Worm (Caenorhabditis elegans) whole organism, young adult: ENCODE data around the gene W08E12.4.

ENCODE experiments used
- B0261.1 ChIP-seq: sonication (generic microtip); optimal IDR thresholded peaks from 2 replicates; lab custom pipeline; 2016; ENCODE audit warnings: mild to moderate bottlenecking, missing genetic modification characterization, moderate library complexity, missing compliant biosample characterization
- B0336.3 ChIP-seq: fragments of 200-800 bp; sonication (Bioruptor generic); IDR thresholded peaks from 2 replicates; pipeline ENCODE4 v1.3.6; 2022; ENCODE audit warnings: missing genetic modification characterization, missing compliant biosample characterization
- F33H1.4 ChIP-seq: fragments of 200-800 bp; sonication (Bioruptor generic); IDR thresholded peaks from 2 replicates; pipeline ENCODE4 v1.3.6; 2022; ENCODE audit warnings: missing genetic modification reagents, missing genetic modification characterization, missing compliant biosample characterization
- F52B5.7 ChIP-seq: sonication (generic microtip); optimal IDR thresholded peaks from 2 replicates; lab custom pipeline; 2016; ENCODE audit warnings: mild to moderate bottlenecking, missing genetic modification characterization, missing compliant biosample characterization
- F55B11.4 ChIP-seq: sonication (generic microtip); optimal IDR thresholded peaks from 2 replicates; lab custom pipeline; 2016; ENCODE audit warnings: missing compliant biosample characterization, missing genetic modification characterization, borderline replicate concordance; ENCODE audit not compliant: insufficient read depth
- F57C9.4 ChIP-seq: sonication (generic microtip); optimal IDR thresholded peaks from 2 replicates; lab custom pipeline; 2017; ENCODE audit warnings: mild to moderate bottlenecking, missing genetic modification characterization, missing compliant biosample characterization
- K12H6.12 ChIP-seq: fragments of 200-800 bp; sonication (Bioruptor generic); optimal IDR thresholded peaks from 2 replicates; lab custom pipeline; 2018; ENCODE audit warnings: mild to moderate bottlenecking, missing genetic modification characterization, missing compliant biosample characterization
- T26A5.8 ChIP-seq: sonication (generic microtip); optimal IDR thresholded peaks from 2 replicates; lab custom pipeline; 2016; ENCODE audit warnings: missing genetic modification characterization, missing compliant biosample characterization
- Y56A3A.18 ChIP-seq: fragments of 200-800 bp; sonication (Bioruptor generic); IDR thresholded peaks from 2 replicates; pipeline ENCODE4 v1.3.6; 2022; ENCODE audit warnings: missing genetic modification reagents, missing genetic modification characterization, missing compliant biosample characterization
- ZK185.1 ChIP-seq: sonication (generic microtip); optimal IDR thresholded peaks from 2 replicates; lab custom pipeline; 2016; ENCODE audit warnings: mild to moderate bottlenecking, missing genetic modification characterization, missing compliant biosample characterization; ENCODE audit not compliant: poor library complexity, severe bottlenecking
- akir-1 ChIP-seq: fragments of 200-800 bp; sonication (Bioruptor generic); optimal IDR thresholded peaks from 2 replicates; lab custom pipeline; 2018; ENCODE audit warnings: mild to moderate bottlenecking, missing genetic modification characterization, moderate library complexity, missing compliant biosample characterization
- bed-1 ChIP-seq: fragments of 200-800 bp; sonication (Bioruptor generic); IDR thresholded peaks from 2 replicates; pipeline ENCODE4 v1.3.6; 2022; ENCODE audit warnings: missing genetic modification reagents, missing genetic modification characterization, missing compliant biosample characterization
- ceh-40 ChIP-seq: fragments of 200-800 bp; sonication (Bioruptor generic); IDR thresholded peaks from 2 replicates; pipeline ENCODE4 v1.3.6; 2022; ENCODE audit warnings: missing genetic modification characterization, missing compliant biosample characterization
- ceh-58 ChIP-seq: fragments of 200-800 bp; sonication (Bioruptor generic); IDR thresholded peaks from 2 replicates; pipeline ENCODE4 v1.3.6; 2022; ENCODE audit warnings: missing genetic modification characterization, missing compliant biosample characterization
- dpl-1 ChIP-seq: fragments of 150-350 bp; optimal IDR thresholded peaks from 2 replicates; lab custom pipeline; 2014; ENCODE audit warnings: missing biosample characterization, missing genetic modification reagents, missing genetic modification characterization
- egl-18 ChIP-seq: fragments of 200-800 bp; sonication (Bioruptor generic); IDR thresholded peaks from 2 replicates; pipeline ENCODE4 v1.3.6; 2022; ENCODE audit warnings: missing genetic modification reagents, missing genetic modification characterization, missing compliant biosample characterization
- egrh-3 ChIP-seq: fragments of 200-800 bp; sonication (Bioruptor generic); IDR thresholded peaks from 2 replicates; pipeline ENCODE4 v1.3.6; 2022; ENCODE audit warnings: missing genetic modification reagents, missing genetic modification characterization, missing compliant biosample characterization
- ekl-4 ChIP-seq: fragments of 200-800 bp; sonication (Bioruptor generic); IDR thresholded peaks from 2 replicates; pipeline ENCODE4 v1.3.6; 2022; ENCODE audit warnings: missing genetic modification reagents, missing genetic modification characterization, missing compliant biosample characterization
- hmg-20 ChIP-seq: fragments of 200-800 bp; sonication (Bioruptor generic); IDR thresholded peaks from 2 replicates; pipeline ENCODE4 v1.3.6; 2022; ENCODE audit warnings: missing genetic modification reagents, missing genetic modification characterization, missing compliant biosample characterization
- hsf-1 ChIP-seq: fragments of 200-800 bp; sonication (Bioruptor generic); IDR thresholded peaks from 2 replicates; pipeline ENCODE4 v1.3.6; 2022; ENCODE audit warnings: missing genetic modification reagents, missing genetic modification characterization, missing compliant biosample characterization
- lin-26 ChIP-seq: fragments of 200-800 bp; sonication (Bioruptor generic); IDR thresholded peaks from 2 replicates; pipeline ENCODE4 v1.3.6; 2022; ENCODE audit warnings: missing genetic modification reagents, missing genetic modification characterization, missing compliant biosample characterization
- lin-54 ChIP-seq: fragments of 200-800 bp; sonication (Bioruptor generic); optimal IDR thresholded peaks from 2 replicates; lab custom pipeline; 2018; ENCODE audit warnings: mild to moderate bottlenecking, missing genetic modification characterization, missing compliant biosample characterization
- lsl-1 ChIP-seq: fragments of 200-800 bp; sonication (Bioruptor generic); optimal IDR thresholded peaks from 2 replicates; lab custom pipeline; 2018; ENCODE audit warnings: mild to moderate bottlenecking, missing genetic modification characterization, moderate library complexity, missing compliant biosample characterization
- madf-6 ChIP-seq: fragments of 200-800 bp; sonication (Bioruptor generic); IDR thresholded peaks from 2 replicates; pipeline ENCODE4 v1.3.6; 2022; ENCODE audit warnings: missing genetic modification reagents, missing genetic modification characterization, missing compliant biosample characterization
- madf-8 ChIP-seq: fragments of 200-800 bp; sonication (Bioruptor generic); conservative IDR thresholded peaks from 2 replicates; pipeline ENCODE4 v1.3.6; 2022; ENCODE audit warnings: missing genetic modification reagents, missing genetic modification characterization, missing compliant biosample characterization
- nfyb-1 ChIP-seq: fragments of 200-800 bp; sonication (Bioruptor generic); IDR thresholded peaks from 2 replicates; pipeline ENCODE4 v1.3.6; 2022; ENCODE audit warnings: missing genetic modification reagents, missing genetic modification characterization, missing compliant biosample characterization
- nhr-90 ChIP-seq: sonication (generic microtip); optimal IDR thresholded peaks from 2 replicates; lab custom pipeline; 2016; ENCODE audit warnings: missing genotype, mild to moderate bottlenecking, missing genetic modification characterization, missing compliant biosample characterization
- repo-1 ChIP-seq: sonication (generic microtip); optimal IDR thresholded peaks from 2 replicates; lab custom pipeline; 2017; ENCODE audit warnings: mild to moderate bottlenecking, missing genetic modification characterization, missing compliant biosample characterization
- rpc-1 ChIP-seq, 2 experiments: fragments of 150-350 bp in 1 of 2; sonication (generic microtip) in 1 of 2; optimal IDR thresholded peaks; 2 replicates each; lab custom pipeline; 2014 to 2018; ENCODE audit warnings: missing biosample characterization in 1 of 2, missing genetic modification characterization in 1 of 2, missing genetic modification reagents in 1 of 2, missing genotype in 1 of 2
- snpc-4 ChIP-seq, 5 experiments: fragments of 150-350 bp in 1 of 5; sonication (generic microtip) in 4 of 5; optimal IDR thresholded peaks; 2 replicates each; lab custom pipeline; 2014 to 2018; ENCODE audit warnings: missing genetic modification characterization in 5 of 5, missing biosample characterization in 3 of 5, antibody characterized with exemption in 2 of 5, mild to moderate bottlenecking in 2 of 5, missing compliant biosample characterization in 2 of 5, missing genotype in 2 of 5, moderate library complexity in 2 of 5, missing genetic modification reagents in 1 of 5
- somi-1 ChIP-seq: fragments of 200-800 bp; sonication (Bioruptor generic); optimal IDR thresholded peaks from 2 replicates; lab custom pipeline; 2018; ENCODE audit warnings: mild to moderate bottlenecking, missing genetic modification characterization, missing compliant biosample characterization
- sptf-2 ChIP-seq: fragments of 200-800 bp; sonication (Bioruptor generic); optimal IDR thresholded peaks from 2 replicates; lab custom pipeline; 2018; ENCODE audit warnings: mild to moderate bottlenecking, missing genetic modification characterization, missing compliant biosample characterization
- unc-130 ChIP-seq: sonication (generic microtip); optimal IDR thresholded peaks from 2 replicates; lab custom pipeline; 2016; ENCODE audit warnings: missing genetic modification reagents, missing genetic modification characterization, missing compliant biosample characterization
- unc-62 ChIP-seq: fragments of 150-350 bp; optimal IDR thresholded peaks from 2 replicates; lab custom pipeline; 2014; ENCODE audit warnings: missing biosample characterization, missing genetic modification reagents, missing genetic modification characterization
- xnd-1 ChIP-seq: sonication (generic microtip); optimal IDR thresholded peaks from 2 replicates; lab custom pipeline; 2016; ENCODE audit warnings: missing genotype, missing genetic modification reagents, missing genetic modification characterization, missing compliant biosample characterization
- zfh-2 ChIP-seq: fragments of 200-800 bp; sonication (Bioruptor generic); conservative IDR thresholded peaks from 2 replicates; pipeline ENCODE4 v1.3.6; 2022; ENCODE audit warnings: missing genetic modification reagents, missing genetic modification characterization, missing compliant biosample characterization
- ztf-18 ChIP-seq: sonication (generic microtip); optimal IDR thresholded peaks from 2 replicates; lab custom pipeline; 2016; ENCODE audit warnings: missing genotype, mild to moderate bottlenecking, missing genetic modification characterization, missing compliant biosample characterization
- ztf-3 ChIP-seq: fragments of 200-800 bp; sonication (Bioruptor generic); optimal IDR thresholded peaks from 2 replicates; lab custom pipeline; 2018; ENCODE audit warnings: mild to moderate bottlenecking, missing genetic modification characterization, missing compliant biosample characterization
- ztf-6 ChIP-seq: fragments of 200-800 bp; sonication (Bioruptor generic); IDR thresholded peaks from 2 replicates; pipeline ENCODE4 v1.3.6; 2022; ENCODE audit warnings: missing genetic modification reagents, missing genetic modification characterization, missing compliant biosample characterization

W08E12.4 gene

ce11 chrIV:3289237-3289636 is 12.9 kb upstream of the W08E12.4 start, which contains the start of gene gcy-23 (continued):
- TF ChIP-seq rpc-1 (optimal IDR thresholded peaks at IDR 0.05; lab: Kevin White, UChicago): no peak
- no peak for TF ChIP-seq rpc-1 (tag; optimal IDR thresholded peaks at IDR 0.05; lab: Kevin White, UChicago)

ce11 chrIV:3291977-3292561 is 10.1 kb upstream of the W08E12.4 start, which contains the start of gene W08E12.8:
Gene W08E12.8 (plus strand): TSS chrIV:3292371.
- no peak for TF ChIP-seq ZK185.1 (tag; lab: Kevin White, UChicago)
- no peak for TF ChIP-seq unc-130 (GFP tag; lab: Kevin White, UChicago)
- TF ChIP-seq hsf-1 (GFP tag; lab: Robert Waterston, UW): no peak
- TF ChIP-seq zfh-2 (GFP tag; lab: Robert Waterston, UW): peak; percentile 72; the same call in 1 of the 2 replicates
- no peak for TF ChIP-seq K12H6.12 (tag; lab: Kevin White, UChicago)
- TF ChIP-seq ceh-58 (GFP tag; lab: Robert Waterston, UW): no peak
- peak; percentile 78; the same call in 1 of the 2 replicates for TF ChIP-seq egrh-3

- TF ChIP-seq zfh-2 (GFP tag; lab: Robert Waterston, UW) (peak; percentile 61; the same call in 1 of the 2 replicates), lsl-1 (GFP tag; lab: Kevin White, UChicago) (peak; percentile 86), madf-6 (GFP tag; lab: Robert Waterston, UW) (peak; percentile 50; the same call in 1 of the 2 replicates), xnd-1 (tag; lab: Kevin White, UChicago) (peak; percentile 8), sptf-2 (GFP tag; lab: Kevin White, UChicago) (no peak), B0336.3 (no peak), lin-26 (GFP tag; lab: Robert Waterston, UW) (0 out of 2 replicates have a peak, but pooled peaks have one; percentile 56), F33H1.4 (peak; percentile 61), ekl-4 (GFP tag; lab: Robert Waterston, UW) (peak; percentile 40; the same call in 1 of the 2 replicates)
These were observed 8.2 kb upstream of the W08E12.4 start for ce11 chrIV:3293800-3294493.

DNA sequence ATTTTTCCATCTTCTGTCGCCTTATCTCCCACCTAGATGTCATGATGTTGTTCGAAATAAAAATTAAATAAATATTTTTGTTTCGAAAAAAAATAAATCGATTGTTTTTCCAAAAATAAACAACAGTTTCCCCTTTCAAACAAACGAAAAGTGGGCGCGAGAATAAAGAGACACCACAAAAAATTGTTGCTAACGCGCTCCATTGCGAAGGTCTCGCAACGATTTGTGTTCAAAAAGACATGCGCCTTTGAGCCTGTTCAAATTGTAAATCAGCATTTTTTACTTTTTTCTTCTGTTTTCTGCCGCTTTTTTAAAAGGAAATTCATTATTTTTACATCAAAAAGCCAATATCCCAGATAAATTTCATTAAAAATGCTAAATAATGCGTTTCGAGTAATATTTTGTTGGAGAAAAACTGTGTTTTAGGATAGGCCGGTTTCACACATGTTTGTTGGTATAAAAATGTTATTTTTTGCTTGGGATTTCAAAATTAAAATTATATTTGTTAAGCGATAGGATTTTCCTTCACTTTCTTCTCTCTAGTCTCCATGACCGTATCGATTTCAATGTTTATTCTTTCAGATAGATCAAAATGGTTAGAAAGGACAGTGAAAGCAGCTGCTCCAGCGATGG is 7.5 kb upstream of the W08E12.4 start, which contains the start of gene W08E12.7:
W08E12.7 (plus strand) TSS at position 583 of the 633 bp plus-strand sequence.
- TF ChIP-seq F55B11.4 (tag; lab: Kevin White, UChicago) (no peak), egl-18 (GFP tag; lab: Robert Waterston, UW) (no peak), nhr-90 (tag; lab: Kevin White, UChicago) (peak; percentile 52), ztf-3 (GFP tag; lab: Kevin White, UChicago) (no peak), rpc-1 (optimal IDR thresholded peaks at IDR 0.05; lab: Kevin White, UChicago) (no peak), rpc-1 (tag; optimal IDR thresholded peaks at IDR 0.05; lab: Kevin White, UChicago) (no peak), hmg-20 (GFP tag; lab: Robert Waterston, UW) (0 out of 2 replicates have a peak, but pooled peaks have one; percentile 10), ztf-18 (peak; percentile 82), F57C9.4 (tag; lab: Kevin White, UChicago) (no peak), bed-1 (GFP tag; lab: Robert Waterston, UW) (no peak), akir-1 (GFP tag; lab: Kevin White, UChicago) (no peak), F52B5.7 (tag; lab: Kevin White, UChicago) (no peak), unc-62 (GFP tag; lab: Kevin White, UChicago) (no peak), Y56A3A.18 (GFP tag; lab: Robert Waterston, UW) (no peak), ceh-40 (GFP tag; lab: Robert Waterston, UW) (no peak), madf-6 (GFP tag; lab: Robert Waterston, UW) (peak; percentile 94), B0261.1 (tag; lab: Kevin White, UChicago) (peak; percentile 18), nfyb-1 (GFP tag; lab: Robert Waterston, UW) (peak; percentile 74), somi-1 (peak; percentile 12), T26A5.8 (tag; lab: Kevin White, UChicago) (no peak), lin-54 (peak; percentile 96), snpc-4 (GFP tag; optimal IDR thresholded peaks at IDR 0.05; lab: Kevin White, UChicago) (peak; percentile 60), snpc-4 (tag; optimal IDR thresholded peaks at IDR 0.05; lab: Kevin White, UChicago) (peak; percentile 54 to 85 (median 80)), dpl-1 (GFP tag; lab: Kevin White, UChicago) (peak; percentile 93), repo-1 (no peak), madf-8 (peak; percentile 87), ztf-6 (GFP tag; lab: Robert Waterston, UW) (peak; percentile 67; the same call in 1 of the 2 replicates)
